Fruit fly (Drosophila melanogaster) S2 (cell line): ENCODE measurements around the gene Kap3.

Experiments used
- CG8478 ChIP-seq: fragments of >200 bp; optimal IDR thresholded peaks from 2 replicates; lab custom pipeline; 2018
- CTCF ChIP-seq, 2 experiments: fragments of >200 bp; optimal IDR thresholded peaks; 2 replicates each; lab custom pipeline; 2018

DNA sequence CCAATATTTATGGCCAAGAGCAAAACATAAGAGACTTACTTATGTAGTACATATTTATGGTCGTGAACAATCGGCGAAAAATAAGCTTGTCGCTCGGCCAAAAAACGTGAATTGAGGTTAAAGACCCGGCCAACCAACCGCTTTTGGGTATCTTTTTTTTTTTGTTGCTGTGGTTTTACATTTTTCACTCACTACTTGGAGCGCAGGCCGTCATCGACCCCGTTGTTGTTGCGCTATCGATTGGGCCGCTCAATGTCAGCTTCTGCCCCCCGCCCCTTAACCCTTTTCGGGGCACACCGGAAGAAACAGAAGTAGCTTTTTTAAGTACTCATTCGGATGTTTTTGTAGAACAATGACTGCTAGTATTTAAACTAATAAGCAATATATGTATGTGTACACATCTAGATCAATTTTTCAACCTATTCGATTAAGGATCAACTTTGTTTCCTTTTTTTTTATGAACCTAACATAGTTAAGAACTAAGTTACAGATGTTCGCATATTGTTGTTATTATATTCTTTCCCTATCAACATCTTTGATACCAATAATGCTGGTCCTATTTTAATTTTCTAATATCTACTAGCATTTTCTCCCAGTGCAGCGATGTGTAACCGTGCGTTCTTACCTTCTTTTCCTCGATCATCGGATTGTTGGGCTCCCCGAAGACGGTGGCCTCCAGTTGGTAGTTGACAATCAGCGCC lies 1.7 kb downstream of the Kap3 start:
- TF ChIP-seq CG8478 (lab: Kevin White, UChicago) = no peak
- no peak for TF ChIP-seq CTCF (optimal IDR thresholded peaks at IDR 0.05; lab: Kevin White, UChicago)
